Fruit fly (Drosophila melanogaster) whole organism, embryonic: Measurements from ENCODE around the gene mEFG1.

Experiments used
- CG10209 ChIP-seq: fragments of 200-800 bp; sonication (Bioruptor generic); optimal IDR thresholded peaks from 3 replicates; lab custom pipeline; 2017; ENCODE audit warnings: missing biosample characterization, mild to moderate bottlenecking, missing genetic modification characterization, missing genetic modification reagents
- CG42726 ChIP-seq: fragments of 200-800 bp; sonication (Bioruptor generic); IDR thresholded peaks from 2 replicates; pipeline ENCODE4 v1.3.6; 2022; ENCODE audit warnings: missing biosample characterization, missing genetic modification characterization; ENCODE audit not compliant: partially characterized antibody
- Hsf ChIP-seq: fragments of 200-800 bp; sonication (Bioruptor generic); optimal IDR thresholded peaks from 3 replicates; lab custom pipeline; 2016; ENCODE audit warnings: missing biosample characterization, missing genetic modification characterization
- Poxn ChIP-seq: fragments of 200-800 bp; sonication (Bioruptor generic); IDR thresholded peaks from 2 replicates; pipeline ENCODE4 v1.3.6; 2022; ENCODE audit warnings: missing biosample characterization, missing genetic modification characterization
- lab ChIP-seq: fragments of 200-800 bp; sonication (Bioruptor generic); optimal IDR thresholded peaks from 3 replicates; lab custom pipeline; 2017; ENCODE audit warnings: missing biosample characterization, missing genetic modification characterization, mild to moderate bottlenecking, moderate library complexity, missing genetic modification reagents
- usp ChIP-seq: fragments of >200 bp; optimal IDR thresholded peaks from 2 replicates; lab custom pipeline; 2017; ENCODE audit warnings: missing biosample characterization, missing genetic modification characterization

dm6 chr2L:7262580-7262979 lies 39.7 kb upstream of the mEFG1 start:
- TF ChIP-seq usp (GFP tag; lab: Kevin White, UChicago), result no peak
- no peak for TF ChIP-seq CG10209 (GFP tag; lab: Kevin White, UChicago)
- no peak for TF ChIP-seq lab
- TF ChIP-seq Poxn (GFP tag; lab: Robert Waterston, UW), result no peak
- no peak for TF ChIP-seq Hsf
- TF ChIP-seq CG42726 (GFP tag; lab: Robert Waterston, UW), result no peak
